Worm (Caenorhabditis elegans) whole organism, young adult: ENCODE data around the gene Y37A1A.2.

ENCODE experiments used
- B0035.1 ChIP-seq: sonication (generic microtip); optimal IDR thresholded peaks from 2 replicates; lab custom pipeline; 2016; ENCODE audit warnings: missing genetic modification characterization, mild to moderate bottlenecking, missing compliant biosample characterization, missing genotype, missing genetic modification reagents
- C17E4.6 ChIP-seq: fragments of 200-800 bp; sonication (Bioruptor generic); IDR thresholded peaks from 2 replicates; pipeline ENCODE4 v1.3.6; 2022; ENCODE audit warnings: missing genetic modification reagents, missing genetic modification characterization, missing compliant biosample characterization
- F52B5.7 ChIP-seq: sonication (generic microtip); optimal IDR thresholded peaks from 2 replicates; lab custom pipeline; 2016; ENCODE audit warnings: mild to moderate bottlenecking, missing genetic modification characterization, missing compliant biosample characterization
- F55B11.4 ChIP-seq: sonication (generic microtip); optimal IDR thresholded peaks from 2 replicates; lab custom pipeline; 2016; ENCODE audit warnings: missing compliant biosample characterization, missing genetic modification characterization, borderline replicate concordance; ENCODE audit not compliant: insufficient read depth
- Y53G8AR.9 ChIP-seq: fragments of 200-800 bp; sonication (Bioruptor generic); conservative IDR thresholded peaks from 2 replicates; pipeline ENCODE4 v1.3.6; 2022; ENCODE audit warnings: missing genetic modification reagents, missing genetic modification characterization, missing compliant biosample characterization
- ZK185.1 ChIP-seq: sonication (generic microtip); optimal IDR thresholded peaks from 2 replicates; lab custom pipeline; 2016; ENCODE audit warnings: mild to moderate bottlenecking, missing genetic modification characterization, missing compliant biosample characterization; ENCODE audit not compliant: poor library complexity, severe bottlenecking
- attf-6 ChIP-seq: fragments of 200-800 bp; sonication (Bioruptor generic); IDR thresholded peaks from 2 replicates; pipeline ENCODE4 v1.3.6; 2022; ENCODE audit warnings: missing genetic modification reagents, missing genetic modification characterization, missing compliant biosample characterization
- bed-1 ChIP-seq: fragments of 200-800 bp; sonication (Bioruptor generic); IDR thresholded peaks from 2 replicates; pipeline ENCODE4 v1.3.6; 2022; ENCODE audit warnings: missing genetic modification reagents, missing genetic modification characterization, missing compliant biosample characterization
- cebp-1 ChIP-seq, 2 experiments: fragments of 200-800 bp in 1 of 2; sonication (Bioruptor generic) in 1 of 2; sonication (generic microtip) in 1 of 2; IDR thresholded peaks in 1 of 2; optimal IDR thresholded peaks in 1 of 2; 2 replicates each; pipeline versions ENCODE4 v1.3.6 to Lab custom; 2017 to 2022; ENCODE audit warnings: missing compliant biosample characterization in 2 of 2, missing genetic modification characterization in 2 of 2, mild to moderate bottlenecking in 1 of 2, missing genetic modification reagents in 1 of 2, moderate library complexity in 1 of 2
- ceh-27 ChIP-seq: fragments of 200-800 bp; sonication (Bioruptor generic); optimal IDR thresholded peaks from 2 replicates; lab custom pipeline; 2018; ENCODE audit warnings: mild to moderate bottlenecking, missing genetic modification characterization, moderate library complexity, missing compliant biosample characterization
- ceh-40 ChIP-seq: fragments of 200-800 bp; sonication (Bioruptor generic); IDR thresholded peaks from 2 replicates; pipeline ENCODE4 v1.3.6; 2022; ENCODE audit warnings: missing genetic modification characterization, missing compliant biosample characterization
- die-1 ChIP-seq: sonication (generic microtip); optimal IDR thresholded peaks from 2 replicates; lab custom pipeline; 2016; ENCODE audit warnings: missing genotype, mild to moderate bottlenecking, missing genetic modification characterization, missing compliant biosample characterization
- dpl-1 ChIP-seq: fragments of 150-350 bp; optimal IDR thresholded peaks from 2 replicates; lab custom pipeline; 2014; ENCODE audit warnings: missing biosample characterization, missing genetic modification reagents, missing genetic modification characterization
- hmg-1.2 ChIP-seq: fragments of 200-800 bp; sonication (Bioruptor generic); IDR thresholded peaks from 2 replicates; pipeline ENCODE4 v1.3.6; 2022; ENCODE audit warnings: missing genetic modification reagents, missing genetic modification characterization, missing compliant biosample characterization
- hmg-20 ChIP-seq: fragments of 200-800 bp; sonication (Bioruptor generic); IDR thresholded peaks from 2 replicates; pipeline ENCODE4 v1.3.6; 2022; ENCODE audit warnings: missing genetic modification reagents, missing genetic modification characterization, missing compliant biosample characterization
- hsf-1 ChIP-seq: fragments of 200-800 bp; sonication (Bioruptor generic); IDR thresholded peaks from 2 replicates; pipeline ENCODE4 v1.3.6; 2022; ENCODE audit warnings: missing genetic modification reagents, missing genetic modification characterization, missing compliant biosample characterization
- let-607 ChIP-seq, 2 experiments: fragments of 200-800 bp in 1 of 2; sonication (Bioruptor generic) in 1 of 2; sonication (generic microtip) in 1 of 2; optimal IDR thresholded peaks; 2 replicates each; lab custom pipeline; 2016 to 2018; ENCODE audit warnings: mild to moderate bottlenecking in 2 of 2, missing compliant biosample characterization in 2 of 2, missing genetic modification characterization in 2 of 2, moderate library complexity in 2 of 2, missing genotype in 1 of 2
- lin-35 ChIP-seq, 3 experiments: fragments of 150-350 bp in 2 of 3; sonication (generic microtip) in 1 of 3; optimal IDR thresholded peaks; 2 replicates each; lab custom pipeline; 2014 to 2018; ENCODE audit warnings: missing biosample characterization in 3 of 3, missing genetic modification characterization in 3 of 3, missing genetic modification reagents in 3 of 3
- lin-40 ChIP-seq: sonication (generic microtip); optimal IDR thresholded peaks from 2 replicates; lab custom pipeline; 2016; ENCODE audit warnings: missing genetic modification characterization, mild to moderate bottlenecking, missing compliant biosample characterization, missing genotype, missing genetic modification reagents
- lin-54 ChIP-seq: fragments of 200-800 bp; sonication (Bioruptor generic); optimal IDR thresholded peaks from 2 replicates; lab custom pipeline; 2018; ENCODE audit warnings: mild to moderate bottlenecking, missing genetic modification characterization, missing compliant biosample characterization
- lsl-1 ChIP-seq: fragments of 200-800 bp; sonication (Bioruptor generic); optimal IDR thresholded peaks from 2 replicates; lab custom pipeline; 2018; ENCODE audit warnings: mild to moderate bottlenecking, missing genetic modification characterization, moderate library complexity, missing compliant biosample characterization
- madf-6 ChIP-seq: fragments of 200-800 bp; sonication (Bioruptor generic); IDR thresholded peaks from 2 replicates; pipeline ENCODE4 v1.3.6; 2022; ENCODE audit warnings: missing genetic modification reagents, missing genetic modification characterization, missing compliant biosample characterization
- mes-4 ChIP-seq: sonication (generic microtip); optimal IDR thresholded peaks from 2 replicates; lab custom pipeline; 2016; ENCODE audit warnings: missing genotype, missing genetic modification characterization, missing compliant biosample characterization
- mxl-1 ChIP-seq: sonication (generic microtip); optimal IDR thresholded peaks from 2 replicates; lab custom pipeline; 2016; ENCODE audit warnings: missing genetic modification characterization, missing compliant biosample characterization
- nfya-1 ChIP-seq: sonication (generic microtip); optimal IDR thresholded peaks from 2 replicates; lab custom pipeline; 2017; ENCODE audit warnings: antibody characterized with exemption, missing compliant biosample characterization, missing genetic modification characterization, borderline replicate concordance; ENCODE audit not compliant: insufficient read depth
- nhr-27 ChIP-seq: fragments of 200-800 bp; sonication (Bioruptor generic); optimal IDR thresholded peaks from 2 replicates; lab custom pipeline; 2018; ENCODE audit warnings: mild to moderate bottlenecking, missing genetic modification characterization, moderate library complexity, missing compliant biosample characterization
- pbrm-1 ChIP-seq: fragments of 200-800 bp; sonication (Bioruptor generic); IDR thresholded peaks from 2 replicates; pipeline ENCODE4 v1.3.6; 2022; ENCODE audit warnings: missing genetic modification reagents, missing genetic modification characterization, missing compliant biosample characterization
- pha-4 ChIP-seq: fragments of 150-350 bp; sonication (generic microtip); optimal IDR thresholded peaks from 2 replicates; lab custom pipeline; 2014; ENCODE audit warnings: missing biosample characterization, missing genetic modification reagents, missing genetic modification characterization
- rec-8 ChIP-seq, 2 experiments: sonication (generic microtip); optimal IDR thresholded peaks; 2 replicates each; lab custom pipeline; 2016; ENCODE audit warnings: mild to moderate bottlenecking in 2 of 2, missing genetic modification characterization in 2 of 2, missing genetic modification reagents in 2 of 2, missing genotype in 2 of 2, missing biosample characterization in 1 of 2, missing compliant biosample characterization in 1 of 2, moderate library complexity in 1 of 2
- snpc-1.3 ChIP-seq: sonication (generic microtip); optimal IDR thresholded peaks from 2 replicates; lab custom pipeline; 2017; ENCODE audit warnings: missing genetic modification characterization, mild to moderate bottlenecking, missing compliant biosample characterization, antibody characterized with exemption, moderate library complexity, missing genotype, missing genetic modification reagents; ENCODE audit not compliant: insufficient read depth
- snpc-4 ChIP-seq, 5 experiments: fragments of 150-350 bp in 1 of 5; sonication (generic microtip) in 4 of 5; optimal IDR thresholded peaks; 2 replicates each; lab custom pipeline; 2014 to 2018; ENCODE audit warnings: missing genetic modification characterization in 5 of 5, missing biosample characterization in 3 of 5, antibody characterized with exemption in 2 of 5, mild to moderate bottlenecking in 2 of 5, missing compliant biosample characterization in 2 of 5, missing genotype in 2 of 5, moderate library complexity in 2 of 5, missing genetic modification reagents in 1 of 5
- somi-1 ChIP-seq: fragments of 200-800 bp; sonication (Bioruptor generic); optimal IDR thresholded peaks from 2 replicates; lab custom pipeline; 2018; ENCODE audit warnings: mild to moderate bottlenecking, missing genetic modification characterization, missing compliant biosample characterization
- tbp1 ChIP-seq: fragments of 200-800 bp; sonication (Bioruptor generic); optimal IDR thresholded peaks from 2 replicates; lab custom pipeline; 2018; ENCODE audit warnings: mild to moderate bottlenecking, missing genetic modification characterization, missing compliant biosample characterization
- zfh-2 ChIP-seq: fragments of 200-800 bp; sonication (Bioruptor generic); conservative IDR thresholded peaks from 2 replicates; pipeline ENCODE4 v1.3.6; 2022; ENCODE audit warnings: missing genetic modification reagents, missing genetic modification characterization, missing compliant biosample characterization
- zim-3 ChIP-seq: sonication (generic microtip); optimal IDR thresholded peaks from 2 replicates; lab custom pipeline; 2017; ENCODE audit warnings: mild to moderate bottlenecking, missing genetic modification characterization, moderate library complexity, missing compliant biosample characterization
- ztf-26 ChIP-seq: sonication (generic microtip); optimal IDR thresholded peaks from 2 replicates; lab custom pipeline; 2017; ENCODE audit warnings: missing genetic modification characterization, missing compliant biosample characterization

Y37A1A.2 gene

DNA sequence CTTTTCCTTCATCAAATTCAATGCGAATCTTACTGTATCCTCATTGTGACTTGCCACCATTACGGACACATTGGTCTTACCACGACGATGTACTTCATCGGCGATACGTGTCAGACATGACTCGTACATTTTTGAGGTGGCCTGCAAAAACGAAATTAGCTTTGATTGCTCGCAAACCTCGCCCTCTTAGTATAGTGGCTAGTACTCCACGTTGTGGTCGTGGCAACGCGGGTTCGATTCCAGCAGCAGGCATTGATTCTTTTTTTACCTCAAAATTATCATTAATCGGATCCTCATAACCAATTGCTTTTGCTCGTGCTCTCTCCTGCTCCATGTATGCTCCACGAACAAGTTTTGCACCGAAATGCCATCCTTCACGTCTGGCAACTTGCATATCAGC is 42.7 kb downstream of the Y37A1A.2 start (continued):
- TF ChIP-seq mxl-1 (tag; lab: Kevin White, UChicago) (peak; percentile 1), F52B5.7 (tag; lab: Kevin White, UChicago) (peak; percentile 39), let-607 (tag; optimal IDR thresholded peaks at IDR 0.05; lab: Kevin White, UChicago) (no peak), snpc-4 (GFP tag; optimal IDR thresholded peaks at IDR 0.05; lab: Kevin White, UChicago) (peak; percentile 86), snpc-4 (tag; optimal IDR thresholded peaks at IDR 0.05; lab: Kevin White, UChicago) (peak; percentile 2 to 96 (median 93)), madf-6 (GFP tag; lab: Robert Waterston, UW) (no peak; the same call in 1 of the 2 replicates), hmg-1.2 (peak; percentile 45), attf-6 (GFP tag; lab: Robert Waterston, UW) (peak; percentile 95), die-1 (tag; lab: Kevin White, UChicago) (peak; percentile 60), C17E4.6 (GFP tag; lab: Robert Waterston, UW) (no peak), lsl-1 (peak; percentile 25), dpl-1 (no peak), hmg-20 (GFP tag; lab: Robert Waterston, UW) (no peak), mes-4 (no peak), ztf-26 (tag; lab: Kevin White, UChicago) (no peak), tbp1 (GFP tag; lab: Kevin White, UChicago) (peak; percentile 85), F55B11.4 (tag; lab: Kevin White, UChicago) (no peak), somi-1 (GFP tag; lab: Kevin White, UChicago) (no peak), cebp-1 (GFP tag; IDR thresholded peaks at IDR 0.05; lab: Robert Waterston, UW) (no peak), cebp-1 (tag; optimal IDR thresholded peaks at IDR 0.05; lab: Kevin White, UChicago) (peak; percentile 20), zfh-2 (GFP tag; lab: Robert Waterston, UW) (no peak), bed-1 (GFP tag; lab: Robert Waterston, UW) (0 out of 2 replicates have a peak, but pooled peaks have one; percentile 38), Y53G8AR.9 (no peak), nhr-27 (tag; lab: Kevin White, UChicago) (no peak), lin-40 (no peak)

DNA sequence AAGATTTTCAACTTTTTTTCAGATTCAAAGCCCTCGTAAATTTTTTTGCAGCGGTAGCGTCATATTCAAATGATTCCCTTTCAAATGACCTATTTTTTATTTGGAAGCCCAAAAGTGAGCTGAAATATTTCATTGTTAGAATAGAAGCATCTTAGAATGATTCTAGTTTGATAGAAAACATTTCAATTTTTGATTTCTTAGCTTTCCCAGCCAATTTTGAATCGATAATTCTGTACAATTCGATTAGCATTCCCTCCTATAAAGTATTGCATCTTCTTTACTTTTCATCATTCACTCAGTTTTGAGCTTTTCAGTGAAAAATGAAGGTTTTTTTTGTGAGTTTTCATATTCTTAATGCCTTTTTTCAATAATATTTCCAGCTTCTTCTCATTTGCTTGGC is 46.1 kb downstream of the Y37A1A.2 start, which contains the start of gene B0513.90:
Gene B0513.90, plus strand, starts transcription at position 301 of the 400 bp plus-strand sequence.
- no peak for TF ChIP-seq nfya-1 (tag; lab: Kevin White, UChicago)
- TF ChIP-seq lin-35 (GFP tag; optimal IDR thresholded peaks at IDR 0.05; lab: Kevin White, UChicago), result no peak
- TF ChIP-seq pbrm-1 (GFP tag; lab: Robert Waterston, UW), result no peak
- TF ChIP-seq B0035.1, result no peak
- no peak for TF ChIP-seq ceh-27 (GFP tag; lab: Kevin White, UChicago)
- no peak for TF ChIP-seq ceh-40 (GFP tag; lab: Robert Waterston, UW)
- no peak for TF ChIP-seq cebp-1 (GFP tag; IDR thresholded peaks at IDR 0.05; lab: Robert Waterston, UW)
- TF ChIP-seq cebp-1 (tag; optimal IDR thresholded peaks at IDR 0.05; lab: Kevin White, UChicago), result no peak
- TF ChIP-seq rec-8 (tag; optimal IDR thresholded peaks at IDR 0.05; lab: Kevin White, UChicago), result no peak
- TF ChIP-seq hsf-1, result no peak
- TF ChIP-seq zim-3 (tag; lab: Kevin White, UChicago), result no peak
- no peak for TF ChIP-seq lin-54
- TF ChIP-seq ZK185.1 (tag; lab: Kevin White, UChicago), result no peak

DNA sequence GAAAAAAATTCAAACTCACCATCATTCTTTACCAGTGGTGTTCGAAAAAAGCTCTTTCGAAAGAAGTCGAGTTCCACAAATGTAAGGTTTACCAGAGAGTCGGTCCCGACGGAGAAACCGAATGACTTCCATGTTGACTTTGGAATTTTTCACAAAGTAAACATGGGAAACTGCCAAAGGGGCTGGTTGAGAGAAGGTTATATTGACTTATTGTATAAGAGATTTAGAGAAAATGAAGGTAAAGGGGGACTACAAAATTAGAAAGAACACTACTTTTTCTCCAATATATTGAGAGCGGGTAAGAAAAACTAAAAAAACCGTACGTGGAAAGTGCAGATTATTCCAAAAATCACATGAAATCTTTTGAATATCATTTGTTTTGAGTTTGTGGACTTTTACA is 47.7 kb downstream of the Y37A1A.2 start, which contains the start of gene vamp-8:
Gene vamp-8, minus strand, starts transcription at position 25 of the 400 bp plus-strand sequence.
- TF ChIP-seq pha-4 (tag; lab: Kevin White, UChicago) (peak; percentile 19), snpc-1.3 (tag; lab: Kevin White, UChicago) (no peak)
